Fruit fly (Drosophila melanogaster): Measurements from ENCODE around the gene CG12420.

CG12420 gene

DNA sequence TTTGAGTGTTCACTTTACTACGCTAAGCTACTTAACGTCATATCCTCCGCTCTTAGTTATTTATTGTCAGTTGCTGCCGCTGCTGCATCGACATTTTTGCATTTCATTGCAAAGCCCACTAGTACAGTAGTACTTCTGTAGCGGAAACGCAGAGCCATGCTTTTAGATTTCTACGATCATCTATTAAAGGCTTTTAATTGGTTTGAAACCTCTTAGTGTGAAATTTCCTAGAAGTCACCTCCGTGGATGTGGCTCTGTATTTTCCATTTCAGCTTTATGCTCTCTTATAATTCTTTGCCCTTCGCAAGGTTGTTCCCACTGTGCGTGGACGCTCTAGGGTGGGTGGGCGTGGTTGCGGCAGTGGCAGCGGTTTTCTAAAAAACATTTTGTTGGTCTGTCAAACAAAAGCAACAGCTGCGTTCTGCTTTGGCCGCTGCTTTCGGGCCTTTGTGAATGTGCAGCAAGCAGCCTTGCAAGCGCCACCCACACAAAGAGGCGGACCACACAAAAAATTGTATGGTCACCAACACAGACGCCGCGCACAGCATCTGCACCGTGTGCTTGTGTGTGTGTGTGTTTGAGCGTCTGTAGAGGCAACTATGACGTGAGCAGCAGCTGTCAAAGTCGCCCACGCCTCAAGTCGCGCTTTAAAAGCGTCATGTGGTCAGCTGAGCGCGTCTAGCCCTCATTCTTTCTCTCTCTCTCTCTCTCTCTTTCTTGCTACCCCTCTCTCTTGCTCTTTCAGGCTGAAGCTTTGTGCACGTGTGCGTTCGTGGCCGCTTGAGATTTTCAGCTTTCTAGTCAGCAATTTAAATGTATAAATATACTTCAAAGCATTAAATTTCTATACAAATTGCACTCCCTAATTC is 44.4 kb downstream of the CG12420 start (continued):
- no peak for TF ChIP-seq fkh (GFP tag; optimal IDR thresholded peaks at IDR 0.05)
- peak; percentile 37 for TF ChIP-seq Eip78C (GFP tag)
- no peak for TF ChIP-seq CG1621 (tag; optimal IDR thresholded peaks at IDR 0.05)
- no peak for TF ChIP-seq CG6808 (GFP tag; optimal IDR thresholded peaks at IDR 0.05)
- TF ChIP-seq Eip75B (GFP tag; optimal IDR thresholded peaks at IDR 0.05): peak; percentile 8
- no peak for TF ChIP-seq Met (GFP tag; optimal IDR thresholded peaks at IDR 0.05)
- TF ChIP-seq Eip93F (GFP tag; optimal IDR thresholded peaks at IDR 0.05): no peak
- no peak for TF ChIP-seq lz (GFP tag; optimal IDR thresholded peaks at IDR 0.05)
- peak; percentile 22 for TF ChIP-seq OdsH (GFP tag; optimal IDR thresholded peaks at IDR 0.05)
- TF ChIP-seq Hr38 (GFP tag; optimal IDR thresholded peaks at IDR 0.05): no peak
- peak; percentile 0 for TF ChIP-seq Sox14 (GFP tag; optimal IDR thresholded peaks at IDR 0.05)
- peak; percentile 1 for TF ChIP-seq Hr39 (GFP tag; optimal IDR thresholded peaks at IDR 0.05)
- TF ChIP-seq fd59A (GFP tag; optimal IDR thresholded peaks at IDR 0.05): no peak
- TF ChIP-seq achi (GFP tag; optimal IDR thresholded peaks at IDR 0.05): no peak
- TF ChIP-seq spab (GFP tag; optimal IDR thresholded peaks at IDR 0.05): no peak
- TF ChIP-seq Gug (GFP tag; IDR thresholded peaks at IDR 0.05): no peak
- TF ChIP-seq pdm3 (GFP tag; optimal IDR thresholded peaks at IDR 0.05): no peak
- TF ChIP-seq CG10669 (GFP tag; optimal IDR thresholded peaks at IDR 0.05): no peak
- no peak for TF ChIP-seq acj6 (GFP tag; optimal IDR thresholded peaks at IDR 0.05)
- TF ChIP-seq Hr4 (GFP tag; optimal IDR thresholded peaks at IDR 0.05): peak; percentile 35
- no peak for TF ChIP-seq CG11762 (GFP tag; optimal IDR thresholded peaks at IDR 0.05; ENCODE audit: insufficient read depth)
- TF ChIP-seq CG11294 (GFP tag; IDR thresholded peaks at IDR 0.05): peak; percentile 25; the same call in 1 of the 2 replicates
- TF ChIP-seq dac (GFP tag; optimal IDR thresholded peaks at IDR 0.05): no peak
- peak; percentile 42; the same call in 2 of the 3 replicates for TF ChIP-seq CG6163 (GFP tag; IDR thresholded peaks at IDR 0.05)
- no peak for TF ChIP-seq CG11902 (GFP tag; optimal IDR thresholded peaks at IDR 0.05)
- TF ChIP-seq net (GFP tag; optimal IDR thresholded peaks at IDR 0.05): peak; percentile 25
- TF ChIP-seq svp (GFP tag): peak; percentile 60
- TF ChIP-seq fd85E (GFP tag; optimal IDR thresholded peaks at IDR 0.05): no peak
- no peak for TF ChIP-seq cyc (GFP tag; optimal IDR thresholded peaks at IDR 0.05)

DNA sequence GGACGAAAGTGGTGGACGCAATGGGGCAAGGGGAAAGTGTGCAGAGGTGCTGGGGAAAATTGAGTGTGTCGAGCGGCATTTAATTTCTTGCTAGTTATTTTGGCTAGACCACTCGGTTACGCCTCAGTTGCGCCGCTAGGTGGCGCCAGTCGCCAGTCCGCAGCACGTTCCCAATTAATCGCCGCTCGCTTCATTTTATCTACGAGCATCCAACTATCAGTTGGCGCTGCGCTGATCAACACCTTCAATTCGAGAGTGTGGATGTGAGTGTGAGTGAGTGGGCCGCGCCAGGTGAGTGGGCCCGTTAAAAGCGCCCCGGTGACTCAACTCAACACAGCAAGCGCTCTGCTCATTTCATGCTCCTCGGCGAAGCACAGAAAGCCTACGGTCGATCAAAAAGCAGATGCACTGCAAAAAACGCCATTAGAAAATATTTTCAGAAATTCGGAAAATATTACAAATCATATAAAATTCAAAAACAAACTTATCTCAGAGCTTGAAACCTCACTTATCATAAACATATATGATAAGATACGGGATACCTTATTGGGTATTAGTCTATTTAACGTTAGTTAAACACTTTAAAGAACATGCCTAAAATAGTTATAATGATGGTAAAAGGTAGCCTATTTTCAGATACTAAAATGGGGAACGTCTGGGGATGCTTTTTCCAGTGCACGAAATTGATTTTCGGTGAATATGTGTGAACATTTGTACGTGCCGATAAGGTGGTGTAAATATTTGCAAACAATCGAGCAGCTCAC is 45.8 kb downstream of the CG12420 start:
- no peak for TF ChIP-seq fd59A (GFP tag; optimal IDR thresholded peaks at IDR 0.05)
- peak; percentile 49 for TF ChIP-seq Ets96B (tag; optimal IDR thresholded peaks at IDR 0.05)
- TF ChIP-seq pdm3 (GFP tag; optimal IDR thresholded peaks at IDR 0.05): peak; percentile 87
- TF ChIP-seq Eip93F (GFP tag; optimal IDR thresholded peaks at IDR 0.05): peak; percentile 50
- peak; percentile 78 for TF ChIP-seq CG11294 (GFP tag; IDR thresholded peaks at IDR 0.05)
- TF ChIP-seq CG6808 (GFP tag; optimal IDR thresholded peaks at IDR 0.05): peak; percentile 30
- TF ChIP-seq dac (GFP tag; optimal IDR thresholded peaks at IDR 0.05): peak; percentile 73
- TF ChIP-seq lz (GFP tag; optimal IDR thresholded peaks at IDR 0.05): peak; percentile 94
- peak; percentile 95 for TF ChIP-seq Hr39 (GFP tag; optimal IDR thresholded peaks at IDR 0.05)
- peak; percentile 7 for TF ChIP-seq spab (GFP tag; optimal IDR thresholded peaks at IDR 0.05)
- peak; percentile 78 for TF ChIP-seq achi (GFP tag; optimal IDR thresholded peaks at IDR 0.05)
- peak; percentile 89 for TF ChIP-seq Sox14 (GFP tag; optimal IDR thresholded peaks at IDR 0.05)
- peak; percentile 94 for TF ChIP-seq esn (GFP tag; optimal IDR thresholded peaks at IDR 0.05)
- TF ChIP-seq OdsH (GFP tag; optimal IDR thresholded peaks at IDR 0.05): peak; percentile 87
- peak; percentile 89 for TF ChIP-seq Sox102F (GFP tag; optimal IDR thresholded peaks at IDR 0.05)
- peak; percentile 73 for TF ChIP-seq Gug (GFP tag; IDR thresholded peaks at IDR 0.05)
- peak; percentile 87 for TF ChIP-seq CG4318 (GFP tag; optimal IDR thresholded peaks at IDR 0.05)
- TF ChIP-seq topi (GFP tag; optimal IDR thresholded peaks at IDR 0.05): peak; percentile 95
- no peak for TF ChIP-seq CG9139 (GFP tag; optimal IDR thresholded peaks at IDR 0.05)
- TF ChIP-seq CG8632 (GFP tag; optimal IDR thresholded peaks at IDR 0.05): peak; percentile 75
- TF ChIP-seq CG3032 (tag; optimal IDR thresholded peaks at IDR 0.05): peak; percentile 56
- TF ChIP-seq CG6163 (GFP tag; IDR thresholded peaks at IDR 0.05): no peak
- peak; percentile 83 for TF ChIP-seq CG6276 (GFP tag; optimal IDR thresholded peaks at IDR 0.05)
- peak; percentile 93 for TF ChIP-seq CG32006 (GFP tag; optimal IDR thresholded peaks at IDR 0.05)
- TF ChIP-seq Hr38 (GFP tag; optimal IDR thresholded peaks at IDR 0.05): peak; percentile 1
- TF ChIP-seq fkh (GFP tag; optimal IDR thresholded peaks at IDR 0.05): peak; percentile 73
- peak; percentile 80 for TF ChIP-seq Lpt (GFP tag; optimal IDR thresholded peaks at IDR 0.05)
- peak; percentile 94 for TF ChIP-seq cyc (GFP tag; optimal IDR thresholded peaks at IDR 0.05)
- peak; percentile 83 for TF ChIP-seq Eip75B (GFP tag; optimal IDR thresholded peaks at IDR 0.05)
- peak; percentile 88 for TF ChIP-seq CG15336 (GFP tag; IDR thresholded peaks at IDR 0.05)
- peak; percentile 92 for TF ChIP-seq CG8119 (GFP tag; IDR thresholded peaks at IDR 0.05)
- peak; percentile 95 for TF ChIP-seq Hr4 (GFP tag; optimal IDR thresholded peaks at IDR 0.05)
- TF ChIP-seq Sox15 (GFP tag; optimal IDR thresholded peaks at IDR 0.05): peak; percentile 79
- TF ChIP-seq CG1621 (tag; optimal IDR thresholded peaks at IDR 0.05): no peak
- peak; percentile 8 for TF ChIP-seq fd85E (GFP tag; optimal IDR thresholded peaks at IDR 0.05)
- peak; percentile 91 for TF ChIP-seq Smox (GFP tag; optimal IDR thresholded peaks at IDR 0.05)

Measured in whole organism, prepupa.